Fruit fly (Drosophila melanogaster) whole organism, embryonic: ENCODE data around the gene Idi.
A peak's percentile ranks its signal among the peaks of the same experiment; 100 is the strongest.

Source experiments
- Adf1 ChIP-seq: fragments of 200-800 bp; sonication (Bioruptor generic); IDR thresholded peaks from 2 replicates; pipeline ENCODE4 v1.3.6; 2022; ENCODE audit warnings: missing biosample characterization, missing genetic modification characterization
- Atf6 ChIP-seq: fragments of 200-800 bp; sonication (Bioruptor generic); IDR thresholded peaks from 2 replicates; pipeline ENCODE4 v1.3.6; 2022; ENCODE audit warnings: missing biosample characterization, missing genetic modification characterization
- Bgb ChIP-seq: fragments of 200-800 bp; sonication (Bioruptor generic); IDR thresholded peaks from 2 replicates; pipeline ENCODE4 v1.3.6; 2022; ENCODE audit warnings: missing biosample characterization, missing genetic modification characterization; ENCODE audit not compliant: partially characterized antibody
- CG11247 ChIP-seq: fragments of 200-800 bp; sonication (Bioruptor generic); IDR thresholded peaks from 2 replicates; pipeline ENCODE4 v1.3.6; 2022; ENCODE audit warnings: missing biosample characterization, missing genetic modification characterization
- CG12104 ChIP-seq: fragments of 200-800 bp; sonication (Bioruptor generic); optimal IDR thresholded peaks from 3 replicates; lab custom pipeline; 2016; ENCODE audit warnings: missing biosample characterization, missing genetic modification characterization
- CG12391 ChIP-seq: fragments of 200-800 bp; sonication (Bioruptor generic); optimal IDR thresholded peaks from 3 replicates; lab custom pipeline; 2018; ENCODE audit warnings: missing biosample characterization, mild to moderate bottlenecking, missing genetic modification characterization, moderate library complexity
- CG12659 ChIP-seq: fragments of 200-800 bp; sonication (Bioruptor generic); optimal IDR thresholded peaks from 3 replicates; lab custom pipeline; 2017; ENCODE audit warnings: mild to moderate bottlenecking, missing biosample characterization, missing genetic modification reagents, missing genetic modification characterization
- CG1529 ChIP-seq: fragments of 200-800 bp; sonication (Bioruptor generic); optimal IDR thresholded peaks from 3 replicates; lab custom pipeline; 2018; ENCODE audit warnings: missing biosample characterization, missing genetic modification characterization
- CG15479 ChIP-seq: fragments of 200-800 bp; sonication (Bioruptor generic); optimal IDR thresholded peaks from 3 replicates; lab custom pipeline; 2019; ENCODE audit warnings: missing biosample characterization, mild to moderate bottlenecking, missing genetic modification characterization, moderate library complexity
- CG15696 ChIP-seq: fragments of 200-800 bp; sonication (Bioruptor generic); optimal IDR thresholded peaks from 2 replicates; lab custom pipeline; 2019; ENCODE audit warnings: missing biosample characterization, mild to moderate bottlenecking, missing genetic modification characterization, moderate library complexity
- CG17328 ChIP-seq: fragments of 200-800 bp; sonication (Bioruptor generic); IDR thresholded peaks from 2 replicates; pipeline ENCODE4 v1.3.6; 2022; ENCODE audit warnings: missing biosample characterization, missing genetic modification characterization
- CG4707 ChIP-seq: fragments of 200-800 bp; sonication (Bioruptor generic); optimal IDR thresholded peaks from 2 replicates; lab custom pipeline; 2018; ENCODE audit warnings: missing biosample characterization, mild to moderate bottlenecking, missing genetic modification characterization, moderate library complexity
- CG6175 ChIP-seq: fragments of 200-800 bp; sonication (Bioruptor generic); IDR thresholded peaks from 3 replicates; pipeline ENCODE4 v1.3.6; 2022; ENCODE audit warnings: missing biosample characterization, missing genetic modification characterization
- CG6254 ChIP-seq: fragments of 200-800 bp; sonication (Bioruptor generic); optimal IDR thresholded peaks from 3 replicates; lab custom pipeline; 2017; ENCODE audit warnings: mild to moderate bottlenecking, missing biosample characterization, missing genetic modification reagents, missing genetic modification characterization
- CG6683 ChIP-seq: fragments of 200-800 bp; sonication (Bioruptor generic); optimal IDR thresholded peaks from 2 replicates; lab custom pipeline; 2017; ENCODE audit warnings: missing biosample characterization, mild to moderate bottlenecking, missing genetic modification characterization, missing genetic modification reagents
- CG6689 ChIP-seq: fragments of 200-800 bp; sonication (Bioruptor generic); IDR thresholded peaks from 2 replicates; pipeline ENCODE4 v1.3.6; 2022; ENCODE audit warnings: missing biosample characterization, missing genetic modification characterization
- CG8924 ChIP-seq: fragments of 200-800 bp; optimal IDR thresholded peaks from 3 replicates; lab custom pipeline; 2019; ENCODE audit warnings: missing biosample characterization, mild to moderate bottlenecking, missing genetic modification characterization, moderate library complexity
- CG9932 ChIP-seq: fragments of 200-800 bp; sonication (Bioruptor generic); IDR thresholded peaks from 2 replicates; pipeline ENCODE4 v1.3.6; 2022; ENCODE audit warnings: missing biosample characterization, missing genetic modification characterization
- D19A ChIP-seq: fragments of 200-800 bp; optimal IDR thresholded peaks from 3 replicates; lab custom pipeline; 2019; ENCODE audit warnings: missing biosample characterization, mild to moderate bottlenecking, missing genetic modification characterization, moderate library complexity
- Dek ChIP-seq: fragments of 200-800 bp; sonication (Bioruptor generic); optimal IDR thresholded peaks from 3 replicates; lab custom pipeline; 2019; ENCODE audit warnings: missing biosample characterization, mild to moderate bottlenecking, missing genetic modification characterization, moderate library complexity
- E2f1 ChIP-seq: fragments of 200-800 bp; sonication (Bioruptor generic); IDR thresholded peaks from 2 replicates; pipeline ENCODE4 v1.3.6; 2022; ENCODE audit warnings: missing biosample characterization, missing genetic modification characterization
- Ets97D ChIP-seq: fragments of 200-800 bp; sonication (Bioruptor generic); optimal IDR thresholded peaks from 3 replicates; lab custom pipeline; 2016; ENCODE audit warnings: missing biosample characterization, missing genetic modification characterization
- GATAe ChIP-seq: fragments of 200-800 bp; sonication (Bioruptor generic); conservative IDR thresholded peaks from 2 replicates; pipeline ENCODE4 v1.3.6; 2022; ENCODE audit warnings: missing biosample characterization, missing genetic modification characterization
- Gsc ChIP-seq: fragments of 200-800 bp; sonication (Bioruptor generic); IDR thresholded peaks from 2 replicates; pipeline ENCODE4 v1.3.6; 2022; ENCODE audit warnings: missing biosample characterization, missing genetic modification characterization
- Hey ChIP-seq: fragments of 200-800 bp; sonication (Bioruptor generic); optimal IDR thresholded peaks from 3 replicates; lab custom pipeline; 2018; ENCODE audit warnings: missing biosample characterization, mild to moderate bottlenecking, missing genetic modification characterization
- NfI ChIP-seq: fragments of 200-800 bp; sonication (Bioruptor generic); optimal IDR thresholded peaks from 3 replicates; lab custom pipeline; 2018; ENCODE audit warnings: missing biosample characterization, mild to moderate bottlenecking, missing genetic modification characterization, moderate library complexity
- Sry-δ ChIP-seq: fragments of 200-800 bp; sonication (Bioruptor generic); optimal IDR thresholded peaks from 2 replicates; lab custom pipeline; 2016; ENCODE audit warnings: missing biosample characterization, missing genetic modification characterization
- bsh ChIP-seq, 2 experiments: fragments of 200-800 bp; sonication (Bioruptor generic); optimal IDR thresholded peaks; 2 replicates each; lab custom pipeline; 2017 to 2018; ENCODE audit warnings: mild to moderate bottlenecking in 2 of 2, missing biosample characterization in 2 of 2, missing genetic modification characterization in 2 of 2, moderate library complexity in 1 of 2
- corto ChIP-seq: fragments of 200-800 bp; sonication (Bioruptor generic); optimal IDR thresholded peaks from 2 replicates; lab custom pipeline; 2016; ENCODE audit warnings: missing biosample characterization, mild to moderate bottlenecking, missing genetic modification characterization, moderate library complexity
- dan ChIP-seq: fragments of 200-800 bp; sonication (Bioruptor generic); IDR thresholded peaks from 2 replicates; pipeline ENCODE4 v1.3.6; 2022; ENCODE audit warnings: missing biosample characterization, missing genetic modification characterization
- disco-r ChIP-seq: fragments of 200-800 bp; sonication (Bioruptor generic); optimal IDR thresholded peaks from 2 replicates; lab custom pipeline; 2016; ENCODE audit warnings: missing biosample characterization, missing genetic modification characterization
- en ChIP-seq: fragments of 200-800 bp; sonication (Bioruptor generic); optimal IDR thresholded peaks from 2 replicates; lab custom pipeline; 2016; ENCODE audit warnings: missing biosample characterization, missing genetic modification characterization
- fd3F ChIP-seq: fragments of 200-800 bp; sonication (Bioruptor generic); optimal IDR thresholded peaks from 2 replicates; lab custom pipeline; 2018; ENCODE audit warnings: missing biosample characterization, mild to moderate bottlenecking, missing genetic modification characterization, moderate library complexity
- fd64A ChIP-seq: fragments of 200-800 bp; sonication (Bioruptor generic); optimal IDR thresholded peaks from 3 replicates; lab custom pipeline; 2018; ENCODE audit warnings: missing biosample characterization, mild to moderate bottlenecking, missing genetic modification characterization
- gcm ChIP-seq: fragments of 200-800 bp; sonication (Bioruptor generic); optimal IDR thresholded peaks from 2 replicates; lab custom pipeline; 2019; ENCODE audit warnings: missing biosample characterization, mild to moderate bottlenecking, missing genetic modification characterization, moderate library complexity
- gsb-n ChIP-seq: fragments of 200-800 bp; sonication (Bioruptor generic); optimal IDR thresholded peaks from 3 replicates; lab custom pipeline; 2018; ENCODE audit warnings: missing biosample characterization, mild to moderate bottlenecking, missing genetic modification characterization
- ham ChIP-seq: fragments of 200-800 bp; sonication (Bioruptor generic); IDR thresholded peaks from 2 replicates; pipeline ENCODE4 v1.3.6; 2022; ENCODE audit warnings: missing biosample characterization, missing genetic modification characterization
- jigr1 ChIP-seq: fragments of 200-800 bp; sonication (Bioruptor generic); IDR thresholded peaks from 3 replicates; pipeline ENCODE4 v1.3.6; 2022; ENCODE audit warnings: missing biosample characterization, missing genetic modification characterization
- lilli ChIP-seq: fragments of 200-800 bp; sonication (Bioruptor generic); optimal IDR thresholded peaks from 3 replicates; lab custom pipeline; 2016; ENCODE audit warnings: missing biosample characterization, missing genetic modification characterization
- nau ChIP-seq: fragments of 200-800 bp; sonication (Bioruptor generic); optimal IDR thresholded peaks from 3 replicates; lab custom pipeline; 2017; ENCODE audit warnings: missing biosample characterization, mild to moderate bottlenecking, missing genetic modification characterization, missing genetic modification reagents
- nerfin-1 ChIP-seq: fragments of 200-800 bp; sonication (Bioruptor generic); optimal IDR thresholded peaks from 3 replicates; lab custom pipeline; 2019; ENCODE audit warnings: missing biosample characterization, mild to moderate bottlenecking, missing genetic modification characterization, moderate library complexity
- pan ChIP-seq, 4 experiments: fragments of >200 bp in 3 of 4; fragments of 200-800 bp in 1 of 4; sonication (Bioruptor generic) in 1 of 4; optimal IDR thresholded peaks in 3 of 4; IDR thresholded peaks in 1 of 4; 2 replicates each; pipeline versions ENCODE4 v1.3.6 to Lab custom; 2017 to 2022; ENCODE audit warnings: missing biosample characterization in 2 of 4, missing genetic modification characterization in 2 of 4, mixed read lengths in 1 of 4
- prd ChIP-seq, 3 experiments: fragments of >200 bp in 2 of 3; fragments of 200-800 bp in 1 of 3; sonication (Bioruptor generic) in 1 of 3; optimal IDR thresholded peaks in 2 of 3; IDR thresholded peaks in 1 of 3; 2 replicates in 2 of 3; 3 replicates in 1 of 3; pipeline versions ENCODE4 v1.3.6 to Lab custom; 2017 to 2022; ENCODE audit warnings: missing biosample characterization in 1 of 3, missing genetic modification characterization in 1 of 3
- salm ChIP-seq: fragments of 200-800 bp; sonication (Bioruptor generic); optimal IDR thresholded peaks from 2 replicates; lab custom pipeline; 2018; ENCODE audit warnings: missing biosample characterization, mild to moderate bottlenecking, missing genetic modification characterization
- sc ChIP-seq, 3 experiments: fragments of >200 bp in 2 of 3; fragments of 200-800 bp in 1 of 3; sonication (Bioruptor generic) in 1 of 3; optimal IDR thresholded peaks; 2 replicates in 2 of 3; 3 replicates in 1 of 3; lab custom pipeline; 2017; ENCODE audit warnings: mild to moderate bottlenecking in 1 of 3, missing biosample characterization in 1 of 3, missing genetic modification characterization in 1 of 3, missing genetic modification reagents in 1 of 3
- stwl ChIP-seq: fragments of 200-800 bp; sonication (Bioruptor generic); optimal IDR thresholded peaks from 3 replicates; lab custom pipeline; 2018; ENCODE audit warnings: missing biosample characterization, mild to moderate bottlenecking, missing genetic modification characterization, moderate library complexity
- trem ChIP-seq: fragments of 200-800 bp; optimal IDR thresholded peaks from 3 replicates; lab custom pipeline; 2019; ENCODE audit warnings: missing biosample characterization, mild to moderate bottlenecking, missing genetic modification characterization, moderate library complexity
- vvl ChIP-seq: fragments of 200-800 bp; sonication (Bioruptor generic); IDR thresholded peaks from 2 replicates; pipeline ENCODE4 v1.3.6; 2022; ENCODE audit warnings: missing biosample characterization, missing genetic modification characterization
- wor ChIP-seq: fragments of 200-800 bp; sonication (Bioruptor generic); IDR thresholded peaks from 2 replicates; pipeline ENCODE4 v1.3.6; 2022; ENCODE audit warnings: missing biosample characterization, missing genetic modification characterization

The Idi gene

DNA sequence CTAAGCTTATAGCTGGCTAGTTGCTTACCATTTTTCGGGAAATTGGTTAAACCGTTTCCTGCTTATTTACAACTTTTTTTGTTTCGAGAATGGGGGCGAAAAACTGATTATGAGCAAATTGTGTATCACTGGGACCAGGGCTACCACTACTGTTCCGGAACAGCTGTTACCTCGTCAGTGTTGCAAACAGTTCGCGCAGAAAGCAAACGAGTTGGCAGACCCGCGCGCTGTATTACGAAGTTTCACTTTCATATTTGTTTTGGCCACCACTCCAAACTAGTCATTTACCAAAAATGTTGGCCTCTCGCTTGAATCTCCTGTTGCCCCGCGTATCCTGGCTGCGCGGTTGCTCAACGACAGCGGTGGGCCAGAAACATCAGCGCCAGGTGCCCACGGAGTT, at the start of gene Idi, which contains the start of gene AP-2sigma (continued):
- TF ChIP-seq en (GFP tag; lab: Kevin White, UChicago) (no peak), corto (no peak), Ets97D (GFP tag; lab: Kevin White, UChicago) (peak; percentile 46), CG6254 (GFP tag; lab: Kevin White, UChicago) (no peak), vvl (GFP tag; lab: Robert Waterston, UW) (peak; percentile 55), CG12104 (no peak), pan (optimal IDR thresholded peaks at IDR 0.05; lab: Kevin White, UChicago) (no peak), pan (GFP tag; optimal IDR thresholded peaks at IDR 0.05 in 1 of 2, IDR thresholded peaks at IDR 0.05 in 1 of 2) (no peak), bsh (GFP tag; optimal IDR thresholded peaks at IDR 0.05; lab: Kevin White, UChicago) (peak in 1 of 2 experiments; percentile 25), wor (no peak), CG17328 (GFP tag; lab: Robert Waterston, UW) (no peak), prd (optimal IDR thresholded peaks at IDR 0.05; lab: Kevin White, UChicago) (no peak), prd (GFP tag; IDR thresholded peaks at IDR 0.05; lab: Robert Waterston, UW) (0 out of 3 replicates have a peak, but pooled peaks have one; percentile 39), fd64A (GFP tag; lab: Kevin White, UChicago) (no peak), CG12391 (tag; lab: Kevin White, UChicago) (peak; percentile 17), disco-r (GFP tag; lab: Kevin White, UChicago) (peak; percentile 37), CG6683 (no peak), nau (GFP tag; lab: Kevin White, UChicago) (no peak), CG15696 (tag; lab: Kevin White, UChicago) (no peak), gsb-n (tag; lab: Kevin White, UChicago) (no peak), Gsc (GFP tag; lab: Robert Waterston, UW) (no peak), CG9932 (GFP tag; lab: Robert Waterston, UW) (peak; percentile 52), Atf6 (GFP tag; lab: Robert Waterston, UW) (no peak), Sry-δ (GFP tag; lab: Kevin White, UChicago) (peak; percentile 52), CG6689 (GFP tag; lab: Robert Waterston, UW) (no peak), CG12659 (GFP tag; lab: Kevin White, UChicago) (peak; percentile 53), Adf1 (no peak), salm (tag; lab: Kevin White, UChicago) (peak; percentile 0), NfI (peak; percentile 20), sc (optimal IDR thresholded peaks at IDR 0.05; lab: Kevin White, UChicago) (no peak), sc (GFP tag; optimal IDR thresholded peaks at IDR 0.05; lab: Kevin White, UChicago) (no peak), D19A (tag; lab: Kevin White, UChicago) (no peak), CG15479 (peak; percentile 32), trem (tag; lab: Kevin White, UChicago) (peak; percentile 99), Bgb (GFP tag; lab: Robert Waterston, UW) (peak; percentile 37), Dek (tag; lab: Kevin White, UChicago) (no peak), dan (no peak), E2f1 (no peak), CG8924 (tag; lab: Kevin White, UChicago) (no peak), gcm (peak; percentile 40), stwl (peak; percentile 70), lilli (GFP tag; lab: Kevin White, UChicago) (peak; percentile 10), fd3F (GFP tag; lab: Kevin White, UChicago) (no peak), CG4707 (no peak), GATAe (GFP tag; lab: Robert Waterston, UW) (no peak), nerfin-1 (peak; percentile 42), CG6175 (GFP tag; lab: Robert Waterston, UW) (no peak), CG11247 (no peak), ham (no peak), CG1529 (GFP tag; lab: Kevin White, UChicago) (no peak), Hey (tag; lab: Kevin White, UChicago) (no peak), jigr1 (no peak)
